Worm (Caenorhabditis elegans) whole organism, L1 larva: ENCODE results near the gene klp-13.
A peak's percentile ranks its signal among the peaks of the same experiment; 100 is the strongest.

Experiments
- F16B12.6 ChIP-seq: fragments of 150-350 bp; optimal IDR thresholded peaks from 2 replicates; lab custom pipeline; 2014; ENCODE audit warnings: missing biosample characterization, missing genetic modification characterization
- blmp-1 ChIP-seq: fragments of 150-350 bp; optimal IDR thresholded peaks from 2 replicates; lab custom pipeline; 2014; ENCODE audit warnings: missing biosample characterization, missing genetic modification characterization
- ceh-63 ChIP-seq: fragments of 200-800 bp; sonication (Bioruptor generic); optimal IDR thresholded peaks from 2 replicates; lab custom pipeline; 2018; ENCODE audit warnings: mild to moderate bottlenecking, missing genetic modification characterization, missing compliant biosample characterization
- efl-1 ChIP-seq, 4 experiments: fragments of 150-350 bp; optimal IDR thresholded peaks in 3 of 4; peaks in 1 of 4; 1 replicate in 1 of 4; 2 replicates in 3 of 4; lab custom pipeline; 2014; ENCODE audit warnings: missing biosample characterization in 2 of 4, missing genetic modification characterization in 2 of 4, missing genetic modification reagents in 2 of 4
- egl-27 ChIP-seq, 2 experiments: fragments of 150-350 bp in 1 of 2; sonication (generic microtip); optimal IDR thresholded peaks; 3 replicates each; lab custom pipeline; 2017 to 2018; ENCODE audit warnings: missing biosample characterization in 2 of 2, missing genetic modification characterization in 2 of 2, missing genetic modification reagents in 2 of 2
- elt-2 ChIP-seq: sonication (generic microtip); optimal IDR thresholded peaks from 2 replicates; lab custom pipeline; 2016; ENCODE audit warnings: missing genetic modification characterization, mild to moderate bottlenecking, inconsistent platforms, missing compliant biosample characterization, missing genetic modification reagents
- grh-1 ChIP-seq: fragments of 200-800 bp; sonication (Bioruptor generic); IDR thresholded peaks from 2 replicates; pipeline ENCODE4 v1.3.6; 2022; ENCODE audit warnings: missing genetic modification reagents, missing genetic modification characterization, missing compliant biosample characterization
- hpl-2 ChIP-seq: fragments of 150-350 bp; optimal IDR thresholded peaks from 2 replicates; lab custom pipeline; 2014; ENCODE audit warnings: missing biosample characterization, missing genetic modification reagents, missing genetic modification characterization
- irx-1 ChIP-seq: sonication (generic microtip); optimal IDR thresholded peaks from 2 replicates; lab custom pipeline; 2016; ENCODE audit warnings: missing genetic modification characterization, missing compliant biosample characterization
- lin-14 ChIP-seq: fragments of 200-800 bp; sonication (Bioruptor generic); optimal IDR thresholded peaks from 2 replicates; lab custom pipeline; 2018; ENCODE audit warnings: mild to moderate bottlenecking, missing genetic modification characterization, moderate library complexity, missing compliant biosample characterization
- lin-35 ChIP-seq, 2 experiments: fragments of 150-350 bp; optimal IDR thresholded peaks; 2 replicates each; lab custom pipeline; 2014; ENCODE audit warnings: missing biosample characterization in 2 of 2, missing genetic modification characterization in 2 of 2, missing genetic modification reagents in 2 of 2
- lin-39 ChIP-seq: fragments of 150-350 bp; optimal IDR thresholded peaks from 2 replicates; lab custom pipeline; 2014; ENCODE audit warnings: missing biosample characterization, missing genetic modification reagents, missing genetic modification characterization
- lir-3 ChIP-seq: sonication (generic microtip); optimal IDR thresholded peaks from 2 replicates; lab custom pipeline; 2016; ENCODE audit warnings: mild to moderate bottlenecking, missing genetic modification characterization, moderate library complexity, missing compliant biosample characterization; ENCODE audit not compliant: poor library complexity
- lsy-2 ChIP-seq, 2 experiments: fragments of 150-350 bp; optimal IDR thresholded peaks; 2 replicates each; lab custom pipeline; 2014; ENCODE audit warnings: missing biosample characterization in 2 of 2, missing genetic modification characterization in 2 of 2
- mep-1 ChIP-seq: fragments of 150-350 bp; optimal IDR thresholded peaks from 2 replicates; lab custom pipeline; 2014; ENCODE audit warnings: missing biosample characterization, missing genetic modification characterization
- nhr-11 ChIP-seq: fragments of 150-350 bp; optimal IDR thresholded peaks from 2 replicates; lab custom pipeline; 2014; ENCODE audit warnings: missing biosample characterization, missing genetic modification characterization
- nhr-12 ChIP-seq: sonication (generic microtip); optimal IDR thresholded peaks from 2 replicates; lab custom pipeline; 2017; ENCODE audit warnings: missing biosample characterization, missing genetic modification characterization
- nhr-20 ChIP-seq: sonication (generic microtip); optimal IDR thresholded peaks from 2 replicates; lab custom pipeline; 2016; ENCODE audit warnings: mild to moderate bottlenecking, missing genetic modification characterization, missing compliant biosample characterization
- nhr-71 ChIP-seq: sonication (generic microtip); optimal IDR thresholded peaks from 2 replicates; lab custom pipeline; 2016; ENCODE audit warnings: mild to moderate bottlenecking, missing genetic modification characterization, moderate library complexity, missing compliant biosample characterization
- nhr-76 ChIP-seq: sonication (generic microtip); optimal IDR thresholded peaks from 2 replicates; lab custom pipeline; 2017; ENCODE audit warnings: missing biosample characterization, missing genetic modification characterization
- nhr-90 ChIP-seq: sonication (generic microtip); optimal IDR thresholded peaks from 2 replicates; lab custom pipeline; 2016; ENCODE audit warnings: mild to moderate bottlenecking, missing genetic modification characterization, missing compliant biosample characterization; ENCODE audit not compliant: poor library complexity
- pag-3 ChIP-seq: sonication (generic microtip); optimal IDR thresholded peaks from 2 replicates; lab custom pipeline; 2017; ENCODE audit warnings: missing genetic modification characterization, mild to moderate bottlenecking, missing compliant biosample characterization, antibody characterized with exemption, borderline replicate concordance; ENCODE audit not compliant: insufficient read depth
- rnt-1 ChIP-seq: sonication (generic microtip); optimal IDR thresholded peaks from 2 replicates; lab custom pipeline; 2016; ENCODE audit warnings: mild to moderate bottlenecking, missing genetic modification characterization, moderate library complexity, missing compliant biosample characterization
- skn-1 ChIP-seq: fragments of 150-350 bp; optimal IDR thresholded peaks from 2 replicates; lab custom pipeline; 2014; ENCODE audit warnings: missing biosample characterization, missing genetic modification characterization
- sox-4 ChIP-seq: sonication (generic microtip); optimal IDR thresholded peaks from 2 replicates; lab custom pipeline; 2016; ENCODE audit warnings: missing genetic modification characterization, missing compliant biosample characterization
- tlp-1 ChIP-seq: fragments of 150-350 bp; optimal IDR thresholded peaks from 2 replicates; lab custom pipeline; 2014; ENCODE audit warnings: missing biosample characterization, missing genetic modification characterization
- unc-86 ChIP-seq: sonication (generic microtip); optimal IDR thresholded peaks from 2 replicates; lab custom pipeline; 2016; ENCODE audit warnings: missing genetic modification characterization, missing compliant biosample characterization
- vab-15 ChIP-seq: sonication (generic microtip); optimal IDR thresholded peaks from 2 replicates; lab custom pipeline; 2017; ENCODE audit warnings: missing genotype, mild to moderate bottlenecking, missing genetic modification characterization, missing compliant biosample characterization
- xbp-1 ChIP-seq: sonication (generic microtip); optimal IDR thresholded peaks from 2 replicates; lab custom pipeline; 2016; ENCODE audit warnings: missing genetic modification characterization, missing compliant biosample characterization
- zag-1 ChIP-seq: fragments of 150-350 bp; optimal IDR thresholded peaks from 2 replicates; lab custom pipeline; 2014; ENCODE audit warnings: missing biosample characterization, missing genetic modification characterization
- zip-4 ChIP-seq: fragments of 200-800 bp; sonication (Bioruptor generic); optimal IDR thresholded peaks from 2 replicates; lab custom pipeline; 2018; ENCODE audit warnings: mild to moderate bottlenecking, missing genetic modification characterization, moderate library complexity, missing compliant biosample characterization
- ztf-4 ChIP-seq: fragments of 150-350 bp; optimal IDR thresholded peaks from 2 replicates; lab custom pipeline; 2014; ENCODE audit warnings: missing biosample characterization, missing genetic modification characterization

The klp-13 gene

DNA sequence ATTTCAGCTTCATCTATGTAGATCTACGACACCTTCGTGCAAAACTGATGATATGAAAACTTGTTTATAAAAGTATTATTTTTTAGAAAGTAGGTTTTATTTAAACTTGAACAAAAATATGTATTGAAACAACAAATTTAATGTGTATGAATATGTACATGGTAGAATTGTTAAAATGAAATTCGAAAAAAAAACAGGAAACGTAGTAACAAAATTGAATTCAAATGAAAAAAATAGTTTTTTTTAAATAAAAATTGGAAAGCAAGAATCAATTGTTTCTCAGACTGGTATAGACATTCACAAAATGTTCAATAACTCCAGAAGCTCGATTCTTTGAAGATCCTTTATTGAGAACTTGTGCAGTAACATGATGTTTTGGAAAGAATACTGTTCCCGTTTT lies 36.0 kb downstream of the klp-13 start:
- no peak for TF ChIP-seq lir-3 (tag; lab: Kevin White, UChicago)
- TF ChIP-seq efl-1 (optimal IDR thresholded peaks at IDR 0.05; lab: Kevin White, UChicago): no peak
- TF ChIP-seq efl-1 (GFP tag; optimal IDR thresholded peaks at IDR 0.05 in 1 of 2; lab: Kevin White, UChicago): peak in 1 of 2 experiments; percentile 14

DNA sequence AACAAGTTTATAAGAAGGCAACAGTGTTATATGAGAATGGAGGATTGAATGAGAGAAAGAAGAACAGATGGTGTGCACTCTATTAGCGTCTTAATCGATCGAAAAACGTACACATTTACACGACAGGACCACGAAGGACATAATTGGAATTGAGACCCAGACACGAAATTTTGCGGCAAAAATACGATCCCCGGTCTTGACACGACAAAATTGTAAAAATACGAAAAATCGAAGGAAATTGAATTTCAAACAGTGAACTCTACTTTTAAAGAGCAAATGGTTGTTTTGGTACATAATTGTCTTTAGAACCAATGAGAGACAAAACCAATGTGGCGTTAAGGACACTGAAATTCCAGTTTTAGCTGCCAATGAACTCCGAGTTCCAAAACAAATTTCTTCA lies 37.7 kb downstream of the klp-13 start, which contains the start of gene lelo-3:
TSS of gene lelo-3 (minus strand) at position 101 of the 400 bp plus-strand sequence.
- TF ChIP-seq tlp-1 (tag; lab: Kevin White, UChicago): no peak
- TF ChIP-seq lir-3 (tag; lab: Kevin White, UChicago): no peak
- no peak for TF ChIP-seq mep-1 (tag; lab: Kevin White, UChicago)
- no peak for TF ChIP-seq lsy-2 (tag; optimal IDR thresholded peaks at IDR 0.05; lab: Kevin White, UChicago)
- TF ChIP-seq irx-1: no peak
- TF ChIP-seq, all 84 proteins: peak for 0

DNA sequence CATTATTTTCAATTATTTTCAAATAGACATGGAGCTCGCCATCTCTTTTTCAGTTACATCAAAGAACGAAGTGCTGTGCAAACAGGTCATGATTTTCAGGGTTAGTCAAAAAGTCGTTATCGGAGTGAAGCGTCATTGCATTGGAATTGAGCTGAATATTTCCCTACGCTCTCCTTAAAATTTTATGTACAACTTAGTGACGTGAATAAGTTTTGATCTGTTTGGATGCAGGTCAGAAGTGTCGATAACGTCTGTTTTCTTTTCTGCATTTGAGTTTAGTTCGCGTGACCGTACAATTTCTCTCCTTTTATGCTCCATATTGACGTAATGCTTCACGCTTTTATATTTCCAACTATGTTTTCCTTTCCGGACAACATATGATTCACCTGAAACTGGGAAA lies 40.2 kb downstream of the klp-13 start:
- TF ChIP-seq mep-1 (tag; lab: Kevin White, UChicago): no peak
- peak; percentile 34 for TF ChIP-seq nhr-71 (tag; lab: Kevin White, UChicago)
- TF ChIP-seq F16B12.6 (tag; lab: Kevin White, UChicago): no peak
- no peak for TF ChIP-seq rnt-1 (tag; lab: Kevin White, UChicago)
- TF ChIP-seq nhr-76 (tag; lab: Kevin White, UChicago): no peak
- TF ChIP-seq sox-4: no peak
- TF ChIP-seq vab-15 (tag; lab: Kevin White, UChicago): no peak
- TF ChIP-seq nhr-20 (tag; lab: Kevin White, UChicago): peak; percentile 21
- no peak for TF ChIP-seq zag-1 (tag; lab: Kevin White, UChicago)
- TF ChIP-seq hpl-2: no peak
- no peak for TF ChIP-seq xbp-1 (tag; lab: Kevin White, UChicago)
- no peak for TF ChIP-seq nhr-11 (tag; lab: Kevin White, UChicago)
- TF ChIP-seq lsy-2 (tag; optimal IDR thresholded peaks at IDR 0.05; lab: Kevin White, UChicago): no peak
- TF ChIP-seq lin-35 (GFP tag; optimal IDR thresholded peaks at IDR 0.05; lab: Kevin White, UChicago): peak in 1 of 2 experiments; percentile 40
- no peak for TF ChIP-seq unc-86 (tag; lab: Kevin White, UChicago)
- TF ChIP-seq zip-4 (GFP tag; lab: Kevin White, UChicago): no peak
- TF ChIP-seq lin-14: no peak
- no peak for TF ChIP-seq nhr-12 (tag; lab: Kevin White, UChicago)
- no peak for TF ChIP-seq ztf-4 (tag; lab: Kevin White, UChicago)
- TF ChIP-seq skn-1 (tag; lab: Kevin White, UChicago): no peak
- TF ChIP-seq elt-2 (tag; lab: Kevin White, UChicago): peak; percentile 58
- TF ChIP-seq egl-27 (tag; optimal IDR thresholded peaks at IDR 0.05; lab: Kevin White, UChicago): no peak
- peak; percentile 40 for TF ChIP-seq nhr-90
- TF ChIP-seq, all 84 proteins: peak for 5

- TF ChIP-seq blmp-1 (tag; lab: Kevin White, UChicago): peak; percentile 94
- no peak for TF ChIP-seq pag-3 (tag; lab: Kevin White, UChicago)
- no peak for TF ChIP-seq rnt-1 (tag; lab: Kevin White, UChicago)
- peak; percentile 42 for TF ChIP-seq elt-2 (tag; lab: Kevin White, UChicago)
- TF ChIP-seq grh-1 (GFP tag; lab: Robert Waterston, UW): no peak
- TF ChIP-seq hpl-2: no peak
- TF ChIP-seq nhr-12 (tag; lab: Kevin White, UChicago): no peak
- TF ChIP-seq mep-1 (tag; lab: Kevin White, UChicago): no peak
- TF ChIP-seq lir-3 (tag; lab: Kevin White, UChicago): no peak
- TF ChIP-seq lin-39 (tag; lab: Kevin White, UChicago): no peak
- no peak for TF ChIP-seq ceh-63
Observed at ce11 chrX:6026732-6027528, 42.1 kb downstream of the klp-13 start.
